Fruit fly (Drosophila melanogaster): ENCODE measurements around the gene sgl.
A peak's percentile ranks its signal among the peaks of the same experiment; 100 is the strongest.

sgl gene

dm6 chr3L:6988942-6989569 lies 24.5 kb upstream of the sgl start (continued):
- peak; percentile 98 for TF ChIP-seq CG18262 (tag; optimal IDR thresholded peaks at IDR 0.05)
- TF ChIP-seq CG9727 (GFP tag; optimal IDR thresholded peaks at IDR 0.05), result peak; percentile 96
- peak; percentile 95 for TF ChIP-seq CG3281 (GFP tag; optimal IDR thresholded peaks at IDR 0.05)
- TF ChIP-seq onecut (GFP tag; IDR thresholded peaks at IDR 0.05), result peak; percentile 80
- TF ChIP-seq Sin3A (optimal IDR thresholded peaks at IDR 0.05), result no peak
- TF ChIP-seq pnt (GFP tag; optimal IDR thresholded peaks at IDR 0.05), result peak; percentile 74
- no peak for TF ChIP-seq CG34224 (GFP tag; IDR thresholded peaks at IDR 0.05; ENCODE audit: partially characterized antibody)
- peak; percentile 91 for TF ChIP-seq CG10267 (tag; optimal IDR thresholded peaks at IDR 0.05)
- peak; percentile 87 for TF ChIP-seq CG17385 (GFP tag; optimal IDR thresholded peaks at IDR 0.05)
- peak; percentile 94 for TF ChIP-seq nau (GFP tag; optimal IDR thresholded peaks at IDR 0.05)
- TF ChIP-seq sr (GFP tag; IDR thresholded peaks at IDR 0.05), result peak; percentile 45; the same call in 2 of the 3 replicates
- peak; percentile 52; the same call in 1 of the 2 replicates for TF ChIP-seq CG11085 (GFP tag; IDR thresholded peaks at IDR 0.05)
- peak; percentile 62 for TF ChIP-seq Atf3 (GFP tag; optimal IDR thresholded peaks at IDR 0.05)
- TF ChIP-seq CG33213 (GFP tag; optimal IDR thresholded peaks at IDR 0.05), result no peak
- TF ChIP-seq CG3995 (GFP tag; optimal IDR thresholded peaks at IDR 0.05), result peak; percentile 50
- peak; percentile 79 for TF ChIP-seq Adf1 (GFP tag; IDR thresholded peaks at IDR 0.05)
- TF ChIP-seq CG32767 (GFP tag; IDR thresholded peaks at IDR 0.05), result peak; percentile 81
- peak; percentile 68 for TF ChIP-seq CG10462 (GFP tag; optimal IDR thresholded peaks at IDR 0.05)
- no peak for TF ChIP-seq CG2129 (GFP tag; IDR thresholded peaks at IDR 0.05; ENCODE audit: partially characterized antibody)
- peak; percentile 95 for TF ChIP-seq Asciz (GFP tag; optimal IDR thresholded peaks at IDR 0.05)
- TF ChIP-seq croc (GFP tag; conservative IDR thresholded peaks at IDR 0.05), result peak; percentile 87
- no peak for TF ChIP-seq luna (GFP tag; optimal IDR thresholded peaks at IDR 0.05)
- TF ChIP-seq CG12942 (GFP tag; optimal IDR thresholded peaks at IDR 0.05), result peak; percentile 77
- TF ChIP-seq bbx (GFP tag; IDR thresholded peaks at IDR 0.05; ENCODE audit: partially characterized antibody), result peak; percentile 28; the same call in 1 of the 2 replicates
- no peak for TF ChIP-seq lov (optimal IDR thresholded peaks at IDR 0.05)
- TF ChIP-seq lov (GFP tag; IDR thresholded peaks at IDR 0.05), result peak; percentile 27; the same call in 1 of the 3 replicates
- TF ChIP-seq CG3847 (GFP tag; IDR thresholded peaks at IDR 0.05), result peak; percentile 81
- peak; percentile 15; the same call in 1 of the 2 replicates for TF ChIP-seq Ravus (GFP tag; IDR thresholded peaks at IDR 0.05)
- TF ChIP-seq tna (GFP tag; IDR thresholded peaks at IDR 0.05; ENCODE audit: partially characterized antibody), result no peak
- peak; percentile 88 for TF ChIP-seq Usf (GFP tag; optimal IDR thresholded peaks at IDR 0.05)
- peak; percentile 42; the same call in 1 of the 2 replicates for TF ChIP-seq ap (GFP tag; IDR thresholded peaks at IDR 0.05)
- TF ChIP-seq Oli (tag; optimal IDR thresholded peaks at IDR 0.05), result peak; percentile 93
- no peak for TF ChIP-seq MESR4 (GFP tag; optimal IDR thresholded peaks at IDR 0.05)
- TF ChIP-seq Scr (GFP tag; IDR thresholded peaks at IDR 0.05; ENCODE audit: partially characterized antibody), result 0 out of 2 replicates have a peak, but pooled peaks have one; percentile 8
- no peak for TF ChIP-seq sima (GFP tag; optimal IDR thresholded peaks at IDR 0.05)
- no peak for TF ChIP-seq CG17912 (GFP tag; optimal IDR thresholded peaks at IDR 0.05)
- TF ChIP-seq Ssrp (tag; optimal IDR thresholded peaks at IDR 0.05), result peak; percentile 94
- no peak for TF ChIP-seq Elba2 (GFP tag; optimal IDR thresholded peaks at IDR 0.05)
- TF ChIP-seq Drgx (GFP tag; IDR thresholded peaks at IDR 0.05), result peak; percentile 70
- peak; percentile 82 for TF ChIP-seq Xrp1 (GFP tag; IDR thresholded peaks at IDR 0.05)
- TF ChIP-seq CG11560 (tag; IDR thresholded peaks at IDR 0.05), result peak; percentile 73; the same call in 1 of the 3 replicates
- peak; percentile 88 for TF ChIP-seq Deaf1 (tag; optimal IDR thresholded peaks at IDR 0.05)
- TF ChIP-seq vnd (GFP tag; IDR thresholded peaks at IDR 0.05; ENCODE audit: partially characterized antibody), result no peak
- peak; percentile 87 for TF ChIP-seq Xbp1 (GFP tag; optimal IDR thresholded peaks at IDR 0.05)
- no peak for TF ChIP-seq CG12236 (GFP tag; optimal IDR thresholded peaks at IDR 0.05)
- TF ChIP-seq Mrtf (GFP tag; IDR thresholded peaks at IDR 0.05), result peak; percentile 78; the same call in 2 of the 3 replicates
- peak; percentile 23 for TF ChIP-seq stwl (tag; optimal IDR thresholded peaks at IDR 0.05)
- TF ChIP-seq Opbp (GFP tag; IDR thresholded peaks at IDR 0.05; ENCODE audit: partially characterized antibody), result no peak
- no peak for TF ChIP-seq zf30C (GFP tag; optimal IDR thresholded peaks at IDR 0.05)
- no peak for TF ChIP-seq CG16779 (GFP tag; IDR thresholded peaks at IDR 0.05)

Data from whole organism, embryonic.